Worm (Caenorhabditis elegans) whole organism, early embryonic: ENCODE results near the gene acdh-12.

ENCODE experiments used
- ama-1 ChIP-seq: fragments of 150-350 bp; optimal IDR thresholded peaks from 2 replicates; lab custom pipeline; 2014
- flt-1 ChIP-seq: fragments of 200-800 bp; sonication (Bioruptor generic); IDR thresholded peaks from 2 replicates; pipeline ENCODE4 v1.3.6; 2022; ENCODE audit warnings: missing genetic modification characterization, missing compliant biosample characterization
- hnd-1 ChIP-seq: sonication (generic microtip); optimal IDR thresholded peaks from 2 replicates; lab custom pipeline; 2016; ENCODE audit warnings: missing genetic modification characterization, missing compliant biosample characterization
- tbx-11 ChIP-seq: fragments of 200-800 bp; sonication (Bioruptor generic); IDR thresholded peaks from 2 replicates; pipeline ENCODE4 v1.3.6; 2022; ENCODE audit warnings: missing genetic modification characterization, missing compliant biosample characterization

DNA sequence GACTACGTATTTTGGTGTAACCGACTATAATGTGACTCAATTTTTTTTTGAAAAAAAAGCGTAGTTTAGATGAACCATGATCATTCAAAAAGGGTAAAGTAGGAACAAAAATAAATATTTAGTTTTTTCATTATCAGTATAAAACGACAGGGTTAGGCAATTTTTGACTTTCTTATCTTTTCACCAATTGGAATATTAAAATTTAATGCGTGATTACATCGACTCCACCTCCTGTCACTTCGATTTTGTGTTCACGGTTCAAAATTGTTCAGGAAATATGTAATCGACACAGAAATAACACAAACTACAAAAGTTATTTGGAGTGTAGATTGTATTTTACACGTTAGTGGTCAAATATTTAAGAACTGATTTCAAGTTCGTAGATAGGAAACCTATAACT lies 28.7 kb downstream of the acdh-12 start:
- TF ChIP-seq flt-1 (GFP tag; lab: Robert Waterston, UW) (no peak), hnd-1 (tag; lab: Kevin White, UChicago) (no peak), ama-1 (lab: Kevin White, UChicago) (no peak), tbx-11 (no peak)
